Worm (Caenorhabditis elegans) whole organism, mixed stage, embryonic: ENCODE measurements around the gene clec-75.

ENCODE experiments used
- M03D4.4 ChIP-seq: sonication (generic microtip); optimal IDR thresholded peaks from 2 replicates; lab custom pipeline; 2017; ENCODE audit warnings: mild to moderate bottlenecking, missing genetic modification characterization, missing compliant biosample characterization
- bed-3 ChIP-seq: fragments of 200-800 bp; sonication (Bioruptor generic); optimal IDR thresholded peaks from 3 replicates; lab custom pipeline; 2018; ENCODE audit warnings: mild to moderate bottlenecking, missing genetic modification characterization, moderate library complexity, missing compliant biosample characterization
- blmp-1 ChIP-seq: fragments of 150-350 bp; optimal IDR thresholded peaks from 2 replicates; lab custom pipeline; 2014; ENCODE audit warnings: missing biosample characterization, missing genetic modification characterization
- ceh-39 ChIP-seq: fragments of 150-350 bp; optimal IDR thresholded peaks from 2 replicates; lab custom pipeline; 2014; ENCODE audit warnings: missing biosample characterization, missing genetic modification characterization
- ceh-43 ChIP-seq: fragments of 200-800 bp; sonication (Bioruptor generic); optimal IDR thresholded peaks from 2 replicates; lab custom pipeline; 2018; ENCODE audit warnings: mild to moderate bottlenecking, missing genetic modification characterization, moderate library complexity, missing compliant biosample characterization
- ceh-83 ChIP-seq: fragments of 200-800 bp; sonication (Bioruptor generic); optimal IDR thresholded peaks from 2 replicates; lab custom pipeline; 2018; ENCODE audit warnings: mild to moderate bottlenecking, missing genetic modification characterization, missing compliant biosample characterization
- ces-1 ChIP-seq: fragments of 150-350 bp; optimal IDR thresholded peaks from 2 replicates; lab custom pipeline; 2014; ENCODE audit warnings: missing biosample characterization, missing genetic modification reagents, missing genetic modification characterization
- cnd-1 ChIP-seq: fragments of 200-800 bp; sonication (Bioruptor generic); optimal IDR thresholded peaks from 2 replicates; lab custom pipeline; 2018; ENCODE audit warnings: mild to moderate bottlenecking, missing genetic modification characterization, missing compliant biosample characterization
- drap-1 ChIP-seq: fragments of 200-800 bp; sonication (Bioruptor generic); optimal IDR thresholded peaks from 3 replicates; lab custom pipeline; 2018; ENCODE audit warnings: mild to moderate bottlenecking, missing genetic modification characterization, missing compliant biosample characterization
- elt-1 ChIP-seq: sonication (generic microtip); optimal IDR thresholded peaks from 2 replicates; lab custom pipeline; 2017; ENCODE audit warnings: missing genetic modification characterization, mild to moderate bottlenecking, missing compliant biosample characterization, antibody characterized with exemption, moderate library complexity, borderline replicate concordance; ENCODE audit not compliant: insufficient read depth
- flh-1 ChIP-seq: fragments of 200-800 bp; sonication (Bioruptor generic); optimal IDR thresholded peaks from 2 replicates; lab custom pipeline; 2018; ENCODE audit warnings: mild to moderate bottlenecking, missing genetic modification characterization, moderate library complexity, missing compliant biosample characterization
- ham-2 ChIP-seq: fragments of 200-800 bp; sonication (Bioruptor generic); optimal IDR thresholded peaks from 2 replicates; lab custom pipeline; 2018; ENCODE audit warnings: mild to moderate bottlenecking, missing genetic modification characterization, missing compliant biosample characterization
- hlh-1 ChIP-seq: fragments of 150-350 bp; optimal IDR thresholded peaks from 2 replicates; lab custom pipeline; 2014; ENCODE audit warnings: missing biosample characterization, missing genetic modification reagents, missing genetic modification characterization
- lin-13 ChIP-seq: fragments of 150-350 bp; optimal IDR thresholded peaks from 2 replicates; lab custom pipeline; 2014; ENCODE audit warnings: missing biosample characterization, missing genetic modification characterization
- lin-32 ChIP-seq: fragments of 200-800 bp; sonication (Bioruptor generic); optimal IDR thresholded peaks from 2 replicates; lab custom pipeline; 2018; ENCODE audit warnings: mild to moderate bottlenecking, missing genetic modification characterization, missing compliant biosample characterization
- lsy-2 ChIP-seq: fragments of 150-350 bp; optimal IDR thresholded peaks from 2 replicates; lab custom pipeline; 2014; ENCODE audit warnings: missing biosample characterization, missing genetic modification characterization
- mep-1 ChIP-seq: fragments of 150-350 bp; optimal IDR thresholded peaks from 2 replicates; lab custom pipeline; 2017; ENCODE audit warnings: missing biosample characterization, missing genetic modification reagents, missing genetic modification characterization, inconsistent platforms
- mls-2 ChIP-seq: sonication (generic microtip); optimal IDR thresholded peaks from 2 replicates; lab custom pipeline; 2016; ENCODE audit warnings: mild to moderate bottlenecking, missing genetic modification characterization, moderate library complexity, missing compliant biosample characterization
- nhr-12 ChIP-seq: fragments of 150-350 bp; optimal IDR thresholded peaks from 2 replicates; lab custom pipeline; 2014; ENCODE audit warnings: missing biosample characterization, missing genetic modification characterization
- nhr-2 ChIP-seq: fragments of 150-350 bp; optimal IDR thresholded peaks from 2 replicates; lab custom pipeline; 2014; ENCODE audit warnings: missing biosample characterization, missing genetic modification characterization
- nhr-28 ChIP-seq: fragments of 150-350 bp; optimal IDR thresholded peaks from 2 replicates; lab custom pipeline; 2014; ENCODE audit warnings: missing biosample characterization, missing genetic modification characterization
- nhr-76 ChIP-seq: sonication (generic microtip); optimal IDR thresholded peaks from 2 replicates; lab custom pipeline; 2017; ENCODE audit warnings: missing biosample characterization, missing genetic modification characterization
- pha-4 ChIP-seq: fragments of 150-350 bp; optimal IDR thresholded peaks from 2 replicates; lab custom pipeline; 2018; ENCODE audit warnings: missing biosample characterization, missing genetic modification reagents, missing genetic modification characterization
- sem-2 ChIP-seq: fragments of 200-800 bp; sonication (Bioruptor generic); optimal IDR thresholded peaks from 2 replicates; lab custom pipeline; 2018; ENCODE audit warnings: mild to moderate bottlenecking, missing genetic modification characterization, missing compliant biosample characterization
- snpc-4 ChIP-seq: fragments of 150-350 bp; optimal IDR thresholded peaks from 2 replicates; lab custom pipeline; 2014; ENCODE audit warnings: missing biosample characterization, missing genetic modification characterization
- sptf-1 ChIP-seq: sonication (generic microtip); optimal IDR thresholded peaks from 2 replicates; lab custom pipeline; 2017; ENCODE audit warnings: mild to moderate bottlenecking, missing genetic modification characterization, moderate library complexity, missing compliant biosample characterization
- tbx-8 ChIP-seq: fragments of 200-800 bp; sonication (Bioruptor generic); optimal IDR thresholded peaks from 2 replicates; lab custom pipeline; 2018; ENCODE audit warnings: mild to moderate bottlenecking, missing genetic modification characterization, moderate library complexity, missing compliant biosample characterization
- unc-120 ChIP-seq: sonication (generic microtip); optimal IDR thresholded peaks from 2 replicates; lab custom pipeline; 2017; ENCODE audit warnings: missing genetic modification characterization, missing compliant biosample characterization; ENCODE audit not compliant: poor library complexity, severe bottlenecking
- unc-39 ChIP-seq: fragments of 150-350 bp; optimal IDR thresholded peaks from 2 replicates; lab custom pipeline; 2014; ENCODE audit warnings: missing biosample characterization, missing genetic modification characterization
- unc-62 ChIP-seq: fragments of 150-350 bp; optimal IDR thresholded peaks from 2 replicates; lab custom pipeline; 2014; ENCODE audit warnings: missing biosample characterization, missing genetic modification reagents, missing genetic modification characterization
- zip-8 ChIP-seq: fragments of 150-350 bp; optimal IDR thresholded peaks from 2 replicates; lab custom pipeline; 2014; ENCODE audit warnings: missing biosample characterization, missing genetic modification characterization

clec-75 gene

DNA sequence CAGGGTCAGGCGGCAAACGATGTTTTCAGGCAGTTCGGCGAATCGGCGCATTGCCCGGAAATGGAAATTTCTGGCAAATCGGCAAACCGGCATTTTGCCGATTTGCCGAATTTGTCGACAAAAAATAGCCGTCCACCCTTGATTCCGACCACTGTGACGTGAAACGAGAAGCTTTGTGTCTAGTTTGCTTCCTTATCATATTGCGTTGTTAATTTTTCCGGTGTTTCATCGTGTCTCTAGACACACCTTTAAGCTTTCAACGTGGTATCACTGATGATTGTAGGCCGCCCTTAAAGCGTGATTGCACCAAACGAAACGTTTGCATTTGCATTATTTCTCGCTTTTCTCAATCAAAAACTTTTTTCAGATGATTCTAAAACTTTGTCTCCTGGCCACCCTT lies 23.4 kb upstream of the clec-75 start, which contains the start of gene clec-71:
TSS of gene clec-71 (plus strand) at position 362 of the 400 bp plus-strand sequence.
- TF ChIP-seq cnd-1 (tag; lab: Kevin White, UChicago) (no peak), ceh-39 (tag; lab: Kevin White, UChicago) (no peak), hlh-1 (tag; lab: Kevin White, UChicago) (no peak), mep-1 (tag; lab: Kevin White, UChicago) (no peak), unc-39 (no peak)

DNA sequence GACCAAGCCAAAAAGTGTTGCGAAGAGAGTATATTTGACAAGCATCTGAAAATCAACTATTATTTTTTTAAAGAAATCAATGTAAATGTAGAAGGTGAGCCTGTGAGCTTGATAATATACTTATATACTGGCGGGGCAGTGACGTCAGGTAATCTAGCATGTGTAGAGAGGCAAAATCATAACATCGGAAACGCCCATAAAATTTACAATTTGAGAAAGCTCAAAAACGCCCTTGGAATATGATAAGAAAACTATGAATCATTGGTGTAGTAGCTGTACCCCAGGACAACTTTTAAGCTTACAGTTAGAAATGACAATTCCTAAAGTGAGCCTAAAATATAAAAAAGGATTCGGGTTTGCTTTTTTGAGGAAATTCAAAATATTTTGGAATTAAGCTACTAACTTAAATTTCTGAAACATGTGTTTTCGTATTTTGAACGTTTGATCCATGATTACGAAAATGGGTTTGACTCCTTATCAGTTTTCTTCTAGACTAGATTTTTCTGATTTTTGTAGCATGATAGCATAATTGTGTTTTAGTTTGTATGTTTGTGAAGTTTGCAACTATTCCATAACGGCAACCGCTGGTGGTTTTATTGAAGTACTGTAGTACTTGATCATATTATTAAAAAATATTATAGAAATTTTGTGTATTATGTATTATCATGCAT lies 18.7 kb upstream of the clec-75 start, which contains the start of gene clec-174:
TSS of gene clec-174 (minus strand) at position 51 of the 671 bp plus-strand sequence.
- no peak for TF ChIP-seq unc-120 (tag; lab: Kevin White, UChicago)
- TF ChIP-seq snpc-4 (tag; lab: Kevin White, UChicago) = no peak
- TF ChIP-seq nhr-2 (tag; lab: Kevin White, UChicago) = no peak
- no peak for TF ChIP-seq drap-1 (GFP tag; lab: Kevin White, UChicago)
- no peak for TF ChIP-seq tbx-8 (GFP tag; lab: Kevin White, UChicago)
- TF ChIP-seq sptf-1 (tag; lab: Kevin White, UChicago) = no peak
- TF ChIP-seq M03D4.4 (tag; lab: Kevin White, UChicago) = no peak
- no peak for TF ChIP-seq ces-1 (GFP tag; lab: Kevin White, UChicago)
- TF ChIP-seq nhr-76 (tag; lab: Kevin White, UChicago) = no peak
- no peak for TF ChIP-seq nhr-12
- no peak for TF ChIP-seq lin-13 (tag; lab: Kevin White, UChicago)
- TF ChIP-seq lin-32 (GFP tag; lab: Kevin White, UChicago) = no peak
- no peak for TF ChIP-seq ham-2 (GFP tag; lab: Kevin White, UChicago)
- TF ChIP-seq nhr-28 (tag; lab: Kevin White, UChicago) = no peak
- TF ChIP-seq blmp-1 (tag; lab: Kevin White, UChicago) = no peak
- no peak for TF ChIP-seq ceh-83 (GFP tag; lab: Kevin White, UChicago)
- no peak for TF ChIP-seq elt-1 (tag; lab: Kevin White, UChicago)
- TF ChIP-seq unc-39 = no peak

DNA sequence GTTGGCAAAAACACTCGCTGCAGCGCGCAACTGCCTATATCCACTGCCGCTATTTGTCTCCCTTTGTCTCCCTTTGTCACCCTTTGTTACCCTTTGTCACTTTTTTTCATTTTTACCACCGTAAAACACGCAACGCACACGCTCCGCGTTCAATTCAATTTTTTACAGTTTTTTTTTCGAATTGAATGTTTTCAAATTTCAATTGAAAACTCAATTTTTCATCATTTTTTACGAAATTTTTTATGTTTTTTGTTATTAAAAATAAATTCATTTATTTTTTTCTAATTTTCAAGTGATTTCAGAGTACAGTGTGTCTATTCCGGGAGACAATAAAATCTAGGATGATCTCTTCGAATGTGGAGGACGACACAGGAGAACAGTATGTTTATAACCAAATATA lies 17.5 kb upstream of the clec-75 start, which contains the start of gene Y46C8AL.11:
TSS of gene Y46C8AL.11 (plus strand) at position 301 of the 400 bp plus-strand sequence.
- TF ChIP-seq tbx-8 (GFP tag; lab: Kevin White, UChicago) (no peak), pha-4 (tag; lab: Kevin White, UChicago) (no peak), unc-120 (tag; lab: Kevin White, UChicago) (no peak), sptf-1 (tag; lab: Kevin White, UChicago) (no peak), lsy-2 (no peak)

DNA sequence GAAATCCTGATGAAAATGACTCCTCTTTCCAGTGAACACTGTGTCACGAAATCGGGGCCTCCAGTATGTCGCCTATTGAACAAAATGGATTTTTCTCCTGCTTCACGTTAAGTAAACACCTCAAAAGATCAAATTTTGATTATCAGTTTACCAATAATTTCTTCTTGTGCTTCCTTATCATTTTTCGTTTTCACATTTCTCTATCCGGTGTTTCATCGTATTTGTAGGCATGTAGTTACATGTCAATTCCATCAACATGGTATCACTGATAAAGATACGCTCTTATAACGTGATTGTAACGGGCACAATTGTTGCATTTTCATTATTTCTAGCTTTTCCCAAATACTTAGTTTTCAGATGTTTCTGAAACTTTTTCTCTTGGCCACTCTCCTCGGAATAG lies 16.1 kb upstream of the clec-75 start, which contains the start of gene clec-72:
TSS of gene clec-72 (plus strand) at position 358 of the 400 bp plus-strand sequence.
- TF ChIP-seq sem-2 (GFP tag; lab: Kevin White, UChicago) (no peak), bed-3 (no peak), pha-4 (tag; lab: Kevin White, UChicago) (no peak), mls-2 (tag; lab: Kevin White, UChicago) (no peak)

DNA sequence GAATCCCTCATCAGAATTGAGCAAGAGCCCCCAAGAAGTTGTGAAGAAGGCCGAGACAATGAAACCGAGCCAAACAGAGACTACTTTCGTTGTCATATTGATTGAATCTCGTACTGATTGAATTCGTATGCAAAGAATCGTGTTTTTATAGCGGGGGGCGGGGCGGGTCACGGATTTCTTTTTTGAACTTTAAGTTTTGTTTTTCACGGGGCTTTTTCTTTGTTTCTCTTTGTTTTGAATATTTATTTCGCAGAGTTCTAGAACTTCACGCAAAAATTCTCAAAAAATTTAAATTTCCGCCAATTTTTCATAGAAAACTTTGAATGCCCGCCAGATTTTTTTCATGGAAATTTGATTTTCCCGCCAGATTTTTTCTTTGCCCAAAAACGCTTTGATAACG lies 4.4 kb upstream of the clec-75 start, which contains the start of gene clec-73:
TSS of gene clec-73 (minus strand) at position 101 of the 400 bp plus-strand sequence.
- no peak for TF ChIP-seq zip-8 (tag; lab: Kevin White, UChicago)
- no peak for TF ChIP-seq nhr-76 (tag; lab: Kevin White, UChicago)
- no peak for TF ChIP-seq ceh-83 (GFP tag; lab: Kevin White, UChicago)
- no peak for TF ChIP-seq drap-1 (GFP tag; lab: Kevin White, UChicago)
- no peak for TF ChIP-seq blmp-1 (tag; lab: Kevin White, UChicago)
- no peak for TF ChIP-seq pha-4 (tag; lab: Kevin White, UChicago)
- no peak for TF ChIP-seq flh-1
- TF ChIP-seq ham-2 (GFP tag; lab: Kevin White, UChicago) = no peak
- TF ChIP-seq unc-62 = no peak
- TF ChIP-seq ceh-43 (GFP tag; lab: Kevin White, UChicago) = no peak
- no peak for TF ChIP-seq hlh-1 (tag; lab: Kevin White, UChicago)
- no peak for TF ChIP-seq nhr-2 (tag; lab: Kevin White, UChicago)
- no peak for TF ChIP-seq sem-2 (GFP tag; lab: Kevin White, UChicago)
- TF ChIP-seq nhr-28 (tag; lab: Kevin White, UChicago) = no peak
